Worm (Caenorhabditis elegans) whole organism, L4 larva: ENCODE measurements around the gene C45G9.2.

Experiments
- F26F4.8 ChIP-seq: fragments of 200-800 bp; sonication (Bioruptor generic); conservative IDR thresholded peaks from 2 replicates; pipeline ENCODE4 v1.3.6; 2022; ENCODE audit warnings: missing genetic modification characterization, missing compliant biosample characterization
- R02D3.7 ChIP-seq: fragments of 150-350 bp; sonication (generic microtip); optimal IDR thresholded peaks from 3 replicates; lab custom pipeline; 2014; ENCODE audit warnings: missing biosample characterization, missing genetic modification characterization
- T20F7.1 ChIP-seq: fragments of 200-800 bp; sonication (Bioruptor generic); optimal IDR thresholded peaks from 2 replicates; lab custom pipeline; 2018; ENCODE audit warnings: mild to moderate bottlenecking, missing genetic modification characterization, missing compliant biosample characterization
- T26A8.4 ChIP-seq: fragments of 200-800 bp; sonication (Bioruptor generic); IDR thresholded peaks from 2 replicates; pipeline ENCODE4 v1.3.6; 2022; ENCODE audit warnings: missing genetic modification characterization, missing compliant biosample characterization
- Y75B8A.6 ChIP-seq: fragments of 200-800 bp; sonication (Bioruptor generic); IDR thresholded peaks from 2 replicates; pipeline ENCODE4 v1.3.6; 2022; ENCODE audit warnings: missing genetic modification reagents, missing genetic modification characterization, missing compliant biosample characterization
- aha-1 ChIP-seq: fragments of 150-350 bp; peaks from one replicate; lab custom pipeline; 2014; ENCODE audit warnings: missing biosample characterization, missing genetic modification characterization
- aly-2 ChIP-seq: sonication (generic microtip); optimal IDR thresholded peaks from 2 replicates; lab custom pipeline; 2018; ENCODE audit warnings: missing biosample characterization, missing genetic modification characterization
- arid-1 ChIP-seq: fragments of 200-800 bp; sonication (Bioruptor generic); conservative IDR thresholded peaks from 2 replicates; pipeline ENCODE4 v1.3.6; 2022; ENCODE audit warnings: missing genetic modification reagents, missing genetic modification characterization, missing compliant biosample characterization
- attf-4 ChIP-seq: sonication (generic microtip); optimal IDR thresholded peaks from 3 replicates; lab custom pipeline; 2017; ENCODE audit warnings: missing biosample characterization, missing genetic modification characterization
- ceh-28 ChIP-seq: fragments of 150-350 bp; optimal IDR thresholded peaks from 2 replicates; lab custom pipeline; 2014; ENCODE audit warnings: missing biosample characterization, missing genetic modification reagents, missing genetic modification characterization
- ceh-32 ChIP-seq: sonication (generic microtip); optimal IDR thresholded peaks from 2 replicates; lab custom pipeline; 2016; ENCODE audit warnings: mild to moderate bottlenecking, missing genetic modification characterization, missing compliant biosample characterization; ENCODE audit not compliant: poor library complexity
- ceh-62 ChIP-seq: sonication (generic microtip); optimal IDR thresholded peaks from 2 replicates; lab custom pipeline; 2017; ENCODE audit warnings: missing biosample characterization, missing genetic modification characterization
- ceh-82 ChIP-seq: sonication (generic microtip); optimal IDR thresholded peaks from 2 replicates; lab custom pipeline; 2017; ENCODE audit warnings: missing biosample characterization, missing genetic modification characterization
- ces-1 ChIP-seq: fragments of 150-350 bp; sonication (generic microtip); optimal IDR thresholded peaks from 4 replicates; lab custom pipeline; 2014; ENCODE audit warnings: missing biosample characterization, missing genetic modification reagents, missing genetic modification characterization
- daf-12 ChIP-seq: fragments of 150-350 bp; optimal IDR thresholded peaks from 2 replicates; lab custom pipeline; 2014; ENCODE audit warnings: missing biosample characterization, missing genetic modification reagents, missing genetic modification characterization
- daf-19 ChIP-seq: fragments of 200-800 bp; sonication (Bioruptor generic); conservative IDR thresholded peaks from 2 replicates; pipeline ENCODE4 v1.3.6; 2022; ENCODE audit warnings: missing genetic modification characterization, missing compliant biosample characterization
- dmd-9 ChIP-seq: fragments of 200-800 bp; sonication (Bioruptor generic); IDR thresholded peaks from 2 replicates; pipeline ENCODE4 v1.3.6; 2022; ENCODE audit warnings: missing genetic modification reagents, missing genetic modification characterization, missing compliant biosample characterization
- dve-1 ChIP-seq: sonication (generic microtip); optimal IDR thresholded peaks from 2 replicates; lab custom pipeline; 2017; ENCODE audit warnings: antibody characterized with exemption, mild to moderate bottlenecking, missing genetic modification characterization, missing compliant biosample characterization; ENCODE audit not compliant: insufficient read depth
- egl-43 ChIP-seq: fragments of 200-800 bp; sonication (Bioruptor generic); IDR thresholded peaks from 2 replicates; pipeline ENCODE4 v1.3.6; 2022; ENCODE audit warnings: missing genetic modification reagents, missing genetic modification characterization, missing compliant biosample characterization
- fos-1 ChIP-seq: fragments of 150-350 bp; optimal IDR thresholded peaks from 2 replicates; lab custom pipeline; 2014; ENCODE audit warnings: missing biosample characterization, missing genetic modification characterization
- jun-1 ChIP-seq: fragments of 150-350 bp; optimal IDR thresholded peaks from 2 replicates; lab custom pipeline; 2014; ENCODE audit warnings: missing biosample characterization, missing genetic modification reagents, missing genetic modification characterization
- lin-13 ChIP-seq: fragments of 150-350 bp; optimal IDR thresholded peaks from 2 replicates; lab custom pipeline; 2014; ENCODE audit warnings: missing biosample characterization, missing genetic modification reagents, missing genetic modification characterization
- lin-15B ChIP-seq: fragments of 150-350 bp; sonication (generic microtip); optimal IDR thresholded peaks from 3 replicates; lab custom pipeline; 2014; ENCODE audit warnings: missing biosample characterization, missing genetic modification characterization
- lin-29 ChIP-seq: fragments of 200-800 bp; sonication (Bioruptor generic); IDR thresholded peaks from 2 replicates; pipeline ENCODE4 v1.3.6; 2022; ENCODE audit warnings: missing genetic modification reagents, missing genetic modification characterization, missing compliant biosample characterization
- lin-39 ChIP-seq: fragments of 150-350 bp; optimal IDR thresholded peaks from 2 replicates; lab custom pipeline; 2014; ENCODE audit warnings: missing biosample characterization, missing genetic modification reagents, missing genetic modification characterization
- lsy-2 ChIP-seq, 2 experiments: fragments of 150-350 bp in 1 of 2; sonication (generic microtip) in 1 of 2; optimal IDR thresholded peaks; 2 replicates each; lab custom pipeline; 2014 to 2017; ENCODE audit warnings: missing biosample characterization in 2 of 2, missing genetic modification characterization in 2 of 2
- madf-5 ChIP-seq, 2 experiments: fragments of 200-800 bp; sonication (Bioruptor generic); IDR thresholded peaks; 2 replicates each; pipeline ENCODE4 v1.3.6; 2022; ENCODE audit warnings: missing compliant biosample characterization in 2 of 2, missing genetic modification characterization in 2 of 2
- madf-9 ChIP-seq: fragments of 200-800 bp; sonication (Bioruptor generic); conservative IDR thresholded peaks from 2 replicates; pipeline ENCODE4 v1.3.6; 2022; ENCODE audit warnings: missing genetic modification reagents, missing genetic modification characterization, missing compliant biosample characterization
- mxl-2 ChIP-seq: fragments of 200-800 bp; sonication (Bioruptor generic); conservative IDR thresholded peaks from 2 replicates; pipeline ENCODE4 v1.3.6; 2022; ENCODE audit warnings: missing genetic modification reagents, missing genetic modification characterization, missing compliant biosample characterization
- nhr-28 ChIP-seq: fragments of 150-350 bp; optimal IDR thresholded peaks from 2 replicates; lab custom pipeline; 2014; ENCODE audit warnings: missing biosample characterization, missing genetic modification characterization
- nhr-42 ChIP-seq: fragments of 200-800 bp; sonication (Bioruptor generic); IDR thresholded peaks from 2 replicates; pipeline ENCODE4 v1.3.6; 2022; ENCODE audit warnings: missing genetic modification characterization, missing compliant biosample characterization
- nhr-6 ChIP-seq: fragments of 150-350 bp; optimal IDR thresholded peaks from 2 replicates; lab custom pipeline; 2014; ENCODE audit warnings: missing biosample characterization, missing genetic modification characterization
- nhr-76 ChIP-seq: fragments of 150-350 bp; optimal IDR thresholded peaks from 2 replicates; lab custom pipeline; 2014; ENCODE audit warnings: missing biosample characterization, missing genetic modification characterization
- nhr-77 ChIP-seq: fragments of 150-350 bp; optimal IDR thresholded peaks from 2 replicates; lab custom pipeline; 2014; ENCODE audit warnings: missing biosample characterization, missing genetic modification characterization
- pha-4 ChIP-seq, 2 experiments: fragments of 150-350 bp in 1 of 2; fragments of 200-800 bp in 1 of 2; sonication (Bioruptor generic) in 1 of 2; IDR thresholded peaks in 1 of 2; optimal IDR thresholded peaks in 1 of 2; 2 replicates each; pipeline versions ENCODE4 v1.3.6 to Lab custom; 2014 to 2022; ENCODE audit warnings: missing genetic modification characterization in 2 of 2, missing genetic modification reagents in 2 of 2, missing biosample characterization in 1 of 2, missing compliant biosample characterization in 1 of 2
- php-3 ChIP-seq: fragments of 200-800 bp; sonication (Bioruptor generic); IDR thresholded peaks from 2 replicates; pipeline ENCODE4 v1.3.6; 2022; ENCODE audit warnings: missing genetic modification reagents, missing genetic modification characterization, missing compliant biosample characterization
- saeg-2 ChIP-seq: fragments of 200-800 bp; sonication (Bioruptor generic); IDR thresholded peaks from 2 replicates; pipeline ENCODE4 v1.3.6; 2022; ENCODE audit warnings: missing genetic modification reagents, missing genetic modification characterization, missing compliant biosample characterization
- sdz-12 ChIP-seq: fragments of 200-800 bp; sonication (Bioruptor generic); optimal IDR thresholded peaks from 2 replicates; lab custom pipeline; 2018; ENCODE audit warnings: mild to moderate bottlenecking, missing genetic modification characterization, missing compliant biosample characterization
- set-16 ChIP-seq: fragments of 200-800 bp; sonication (Bioruptor generic); IDR thresholded peaks from 2 replicates; pipeline ENCODE4 v1.3.6; 2022; ENCODE audit warnings: missing genetic modification reagents, missing genetic modification characterization, missing compliant biosample characterization
- skn-1 ChIP-seq: fragments of 150-350 bp; optimal IDR thresholded peaks from 2 replicates; lab custom pipeline; 2014; ENCODE audit warnings: missing biosample characterization, missing genetic modification characterization
- spr-1 ChIP-seq: sonication (generic microtip); optimal IDR thresholded peaks from 2 replicates; lab custom pipeline; 2016; ENCODE audit warnings: mild to moderate bottlenecking, missing genetic modification characterization, missing compliant biosample characterization
- tag-97 ChIP-seq: fragments of 200-800 bp; sonication (Bioruptor generic); IDR thresholded peaks from 2 replicates; pipeline ENCODE4 v1.3.6; 2022; ENCODE audit warnings: missing genetic modification characterization, missing compliant biosample characterization
- unc-39 ChIP-seq: sonication (generic microtip); optimal IDR thresholded peaks from 2 replicates; lab custom pipeline; 2017; ENCODE audit warnings: missing biosample characterization, missing genetic modification characterization
- unc-62 ChIP-seq, 3 experiments: fragments of 150-350 bp in 1 of 3; sonication (generic microtip); optimal IDR thresholded peaks in 2 of 3; peaks in 1 of 3; 1 replicate in 1 of 3; 2 replicates in 2 of 3; lab custom pipeline; 2014 to 2017; ENCODE audit warnings: missing biosample characterization in 3 of 3, missing genetic modification characterization in 3 of 3, missing genetic modification reagents in 3 of 3, missing genotype in 1 of 3
- zip-11 ChIP-seq: fragments of 200-800 bp; sonication (Bioruptor generic); IDR thresholded peaks from 2 replicates; pipeline ENCODE4 v1.3.6; 2022; ENCODE audit warnings: missing genetic modification characterization, missing compliant biosample characterization
- ztf-7 ChIP-seq: fragments of 150-350 bp; optimal IDR thresholded peaks from 2 replicates; lab custom pipeline; 2014; ENCODE audit warnings: missing biosample characterization, missing genetic modification characterization

Gene C45G9.2

DNA sequence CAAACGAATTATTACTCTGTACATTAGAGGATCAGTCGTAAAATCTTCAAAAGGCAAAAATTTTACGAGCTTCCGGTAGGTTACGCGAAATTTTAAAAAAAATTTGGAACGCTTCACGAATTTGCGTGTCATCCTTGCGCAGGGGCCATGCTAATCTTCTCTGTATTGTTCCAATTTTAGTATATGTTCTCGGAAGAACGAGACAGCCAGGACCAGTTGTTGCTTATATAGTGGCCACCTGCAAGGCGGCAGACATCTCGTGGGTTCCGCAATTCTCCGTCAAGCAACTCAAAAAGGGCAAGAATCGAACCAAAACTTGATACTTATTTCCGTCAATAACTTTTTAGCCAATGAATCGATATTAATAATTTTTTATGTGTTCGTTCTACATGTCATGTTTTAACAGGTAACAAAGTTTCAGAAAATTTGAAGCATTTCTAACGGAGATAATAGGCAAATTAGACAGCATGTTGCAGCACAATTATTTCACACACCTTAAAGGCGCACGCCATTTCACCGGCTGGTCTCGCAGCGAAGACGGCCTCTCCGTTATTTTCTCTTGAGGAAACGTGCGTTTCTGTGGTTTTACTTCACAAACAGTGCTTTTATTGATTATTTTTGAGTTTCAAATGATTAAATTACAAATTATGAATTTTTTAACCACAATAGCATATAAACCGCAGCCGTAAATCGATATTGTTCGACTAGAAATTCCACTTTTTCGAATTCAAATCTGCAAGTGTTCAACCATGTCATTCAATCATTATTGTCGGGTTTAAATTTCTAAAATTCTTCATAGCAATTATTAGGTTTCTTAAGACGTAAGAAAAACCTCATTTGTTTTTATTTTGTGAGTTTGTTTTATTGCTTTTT is 12.1 kb downstream of the C45G9.2 start (continued):
- peak; percentile 95 for TF ChIP-seq arid-1 (GFP tag; lab: Robert Waterston, UW)
- TF ChIP-seq R02D3.7 (tag; lab: Kevin White, UChicago), result peak; percentile 18
- peak; percentile 84 for TF ChIP-seq dve-1 (tag; lab: Kevin White, UChicago)
- TF ChIP-seq F26F4.8 (GFP tag; lab: Robert Waterston, UW), result peak; percentile 92
- peak; percentile 74; the same call in 1 of the 2 replicates for TF ChIP-seq php-3 (GFP tag; lab: Robert Waterston, UW)
- TF ChIP-seq nhr-42 (GFP tag; lab: Robert Waterston, UW), result peak; percentile 93
- no peak for TF ChIP-seq ceh-82
- TF ChIP-seq unc-62 (GFP tag; optimal IDR thresholded peaks at IDR 0.05 in 1 of 2; lab: Kevin White, UChicago), result peak in 1 of 2 experiments; percentile 57
- TF ChIP-seq unc-62 (tag; optimal IDR thresholded peaks at IDR 0.05; lab: Kevin White, UChicago), result no peak
- TF ChIP-seq daf-19 (GFP tag; lab: Robert Waterston, UW), result peak; percentile 87
- no peak for TF ChIP-seq lin-15B (tag; lab: Kevin White, UChicago)
- no peak for TF ChIP-seq tag-97 (GFP tag; lab: Robert Waterston, UW)
- 0 out of 2 replicates have a peak, but pooled peaks have one; percentile 28 for TF ChIP-seq zip-11 (GFP tag; lab: Robert Waterston, UW)
- peak; percentile 46 for TF ChIP-seq nhr-6 (tag; lab: Kevin White, UChicago)
- TF ChIP-seq ztf-7 (tag; lab: Kevin White, UChicago), result peak; percentile 85
- peak; percentile 38 for TF ChIP-seq jun-1 (tag; lab: Kevin White, UChicago)
- peak; percentile 60 for TF ChIP-seq ceh-32 (tag; lab: Kevin White, UChicago)

DNA sequence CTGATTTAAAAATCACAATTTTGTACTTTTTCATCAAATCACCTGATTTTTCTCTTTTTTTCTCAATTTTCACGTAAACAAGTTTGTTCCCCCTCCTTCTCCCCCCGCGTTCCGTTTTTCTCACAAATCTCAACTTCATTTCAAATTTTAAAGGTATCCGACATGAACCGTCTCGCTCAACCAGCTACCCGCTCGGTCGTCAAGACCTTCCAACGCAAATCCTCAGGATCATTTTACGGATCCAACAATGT is 12.6 kb downstream of the C45G9.2 start, which contains the start of gene cox-6A:
Gene cox-6A, plus strand, starts transcription at position 152 of the 251 bp plus-strand sequence.
- TF ChIP-seq madf-9 (GFP tag; lab: Robert Waterston, UW), result no peak
- TF ChIP-seq nhr-76, result no peak
- TF ChIP-seq pha-4 (GFP tag; IDR thresholded peaks at IDR 0.05; lab: Robert Waterston, UW), result no peak
- TF ChIP-seq pha-4 (tag; optimal IDR thresholded peaks at IDR 0.05; lab: Kevin White, UChicago), result no peak
- TF ChIP-seq mxl-2 (GFP tag; lab: Robert Waterston, UW), result no peak
- TF ChIP-seq nhr-28, result no peak
- no peak for TF ChIP-seq T20F7.1 (GFP tag; lab: Kevin White, UChicago)
- no peak for TF ChIP-seq fos-1 (tag; lab: Kevin White, UChicago)
- no peak for TF ChIP-seq ceh-28 (tag; lab: Kevin White, UChicago)
- TF ChIP-seq Y75B8A.6 (GFP tag; lab: Robert Waterston, UW), result no peak
- TF ChIP-seq R02D3.7 (tag; lab: Kevin White, UChicago), result no peak
- TF ChIP-seq ceh-62 (tag; lab: Kevin White, UChicago), result no peak
- TF ChIP-seq spr-1 (tag; lab: Kevin White, UChicago), result no peak
- no peak for TF ChIP-seq lin-39 (tag; lab: Kevin White, UChicago)
- no peak for TF ChIP-seq T26A8.4 (GFP tag; lab: Robert Waterston, UW)
- no peak for TF ChIP-seq set-16 (GFP tag; lab: Robert Waterston, UW)
- TF ChIP-seq dmd-9 (GFP tag; lab: Robert Waterston, UW), result no peak
- TF ChIP-seq unc-39, result no peak
- TF ChIP-seq nhr-77 (tag; lab: Kevin White, UChicago), result no peak

- peak; percentile 0 for TF ChIP-seq spr-1 (tag; lab: Kevin White, UChicago)
- TF ChIP-seq lsy-2 (tag; optimal IDR thresholded peaks at IDR 0.05; lab: Kevin White, UChicago), result peak in 1 of 2 experiments; percentile 15
- no peak for TF ChIP-seq lin-13
- no peak for TF ChIP-seq saeg-2
- TF ChIP-seq lin-29 (GFP tag; lab: Robert Waterston, UW), result no peak
- no peak for TF ChIP-seq R02D3.7 (tag; lab: Kevin White, UChicago)
- TF ChIP-seq ceh-28 (tag; lab: Kevin White, UChicago), result no peak
- TF ChIP-seq daf-12, result no peak
- no peak for TF ChIP-seq sdz-12
- TF ChIP-seq attf-4 (tag; lab: Kevin White, UChicago), result no peak
- TF ChIP-seq madf-9 (GFP tag; lab: Robert Waterston, UW), result no peak
- TF ChIP-seq nhr-28, result no peak
- 0 out of 2 replicates have a peak, but pooled peaks have one; percentile 21 for TF ChIP-seq T26A8.4 (GFP tag; lab: Robert Waterston, UW)
- no peak for TF ChIP-seq ceh-62 (tag; lab: Kevin White, UChicago)
- TF ChIP-seq skn-1 (tag; lab: Kevin White, UChicago), result no peak
- no peak for TF ChIP-seq egl-43
- no peak for TF ChIP-seq madf-5 (GFP tag; IDR thresholded peaks at IDR 0.05; lab: Robert Waterston, UW)
- no peak for TF ChIP-seq ces-1 (GFP tag; lab: Kevin White, UChicago)
- peak; percentile 59 for TF ChIP-seq aha-1
- TF ChIP-seq fos-1 (tag; lab: Kevin White, UChicago), result no peak
- no peak for TF ChIP-seq aly-2 (tag; lab: Kevin White, UChicago)
- no peak for TF ChIP-seq jun-1 (tag; lab: Kevin White, UChicago)
Observed at ce11 chrIII:5083304-5083703, 14.4 kb downstream of the C45G9.2 start.
